Fruit fly (Drosophila melanogaster) ovary, adult (tissue): ENCODE results near the gene arg.
A peak's percentile ranks its signal among the peaks of the same experiment; 100 is the strongest.

Experiments
- CG17801 ChIP-seq: fragments of 200-800 bp; optimal IDR thresholded peaks from 2 replicates; lab custom pipeline; 2019; ENCODE audit warnings: missing biosample characterization, mild to moderate bottlenecking, missing genetic modification characterization, moderate library complexity; ENCODE audit not compliant: partially characterized antibody

Gene arg

DNA sequence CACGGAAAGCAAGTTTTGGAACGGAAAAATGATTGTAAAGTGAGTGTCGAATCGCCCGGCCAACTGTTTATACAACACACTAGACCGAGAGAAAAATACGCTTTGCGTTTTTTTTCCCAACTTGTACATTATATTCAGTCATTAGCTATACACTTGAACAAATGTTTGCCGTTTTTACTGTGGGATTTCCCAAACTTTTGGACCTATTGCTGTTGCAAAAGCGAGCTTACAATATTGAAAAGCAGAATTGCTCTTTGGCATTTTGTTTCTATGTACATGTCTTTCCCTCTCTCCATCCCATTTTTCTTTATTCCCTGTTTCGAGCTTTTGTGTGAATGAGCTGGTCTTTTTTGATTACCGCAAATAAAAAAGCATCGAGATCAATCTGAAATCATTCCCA is 11.8 kb upstream of the arg start:
- no peak for TF ChIP-seq CG17801

DNA sequence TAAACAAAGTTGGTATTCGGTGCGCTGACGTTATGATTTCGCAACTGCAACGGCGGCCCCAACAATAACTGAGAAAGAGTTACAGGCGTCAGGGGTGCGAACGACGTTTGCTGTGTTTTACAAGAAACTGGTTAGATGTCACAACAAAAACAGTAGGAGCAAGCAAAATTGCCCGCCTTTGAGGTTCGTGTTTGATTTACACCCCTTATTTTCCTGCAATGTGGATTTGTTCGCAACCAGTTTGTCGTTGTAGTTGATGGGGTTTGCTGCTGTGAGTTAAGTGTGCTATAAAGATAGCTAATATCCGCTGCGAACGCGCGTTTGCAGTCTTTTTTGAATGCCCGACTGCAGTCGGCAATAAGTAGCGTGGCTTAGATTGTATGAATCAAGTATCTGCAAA is 10.8 kb upstream of the arg start:
- TF ChIP-seq CG17801 = no peak

DNA sequence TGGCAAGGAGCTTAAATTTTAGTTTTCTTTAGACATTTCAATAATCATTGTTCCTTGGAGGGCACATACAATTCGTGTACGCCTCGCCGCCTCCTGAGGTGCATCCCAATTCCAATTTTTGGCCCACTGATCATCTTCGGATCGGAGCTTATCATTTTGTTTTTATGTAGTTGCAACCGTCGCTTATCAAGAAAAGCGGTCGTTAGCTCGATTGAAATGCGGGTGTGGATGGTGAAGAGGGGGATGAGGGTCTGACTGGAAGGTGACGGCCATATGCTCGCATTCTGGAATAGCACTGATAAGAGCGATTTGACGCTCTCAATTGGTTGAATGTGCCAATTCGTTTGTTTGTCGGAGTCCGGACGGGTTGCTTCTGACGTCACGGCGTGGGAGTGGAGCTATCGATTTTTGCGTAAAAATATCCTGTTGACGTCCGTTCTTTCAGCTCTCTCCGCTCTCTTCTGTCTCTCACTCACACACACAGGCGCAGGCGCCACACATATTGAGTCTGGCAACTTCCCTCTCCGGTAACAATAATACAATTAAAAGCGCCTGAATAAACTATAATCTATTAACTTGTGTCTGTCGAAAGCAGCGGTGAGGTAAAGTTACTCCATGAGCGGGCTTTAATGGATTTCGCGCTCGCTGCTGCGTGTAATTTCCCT is 10.2 kb upstream of the arg start:
- no peak for TF ChIP-seq CG17801

DNA sequence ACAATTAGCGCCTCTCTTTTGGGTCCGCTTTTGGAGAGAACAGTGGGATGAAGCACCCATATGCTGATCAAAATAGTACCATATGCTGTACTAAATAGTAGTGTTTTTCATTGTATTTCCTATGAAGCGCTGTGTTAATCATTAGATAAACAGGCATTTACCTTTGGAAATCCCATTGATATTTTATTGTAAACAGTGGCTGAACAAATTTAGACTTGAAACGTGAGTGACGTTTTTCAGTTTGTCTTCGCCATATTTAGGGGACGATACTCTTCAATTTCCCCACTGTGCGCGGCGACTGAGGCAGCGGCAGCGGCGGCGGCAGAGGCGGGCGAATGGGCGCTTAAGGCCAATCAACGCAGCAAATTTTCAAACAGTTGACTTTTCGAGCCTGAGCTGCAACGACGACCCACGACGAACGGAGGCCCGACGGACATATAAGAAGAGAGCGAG is 9.6 kb upstream of the arg start:
- TF ChIP-seq CG17801 = peak; percentile 80

DNA sequence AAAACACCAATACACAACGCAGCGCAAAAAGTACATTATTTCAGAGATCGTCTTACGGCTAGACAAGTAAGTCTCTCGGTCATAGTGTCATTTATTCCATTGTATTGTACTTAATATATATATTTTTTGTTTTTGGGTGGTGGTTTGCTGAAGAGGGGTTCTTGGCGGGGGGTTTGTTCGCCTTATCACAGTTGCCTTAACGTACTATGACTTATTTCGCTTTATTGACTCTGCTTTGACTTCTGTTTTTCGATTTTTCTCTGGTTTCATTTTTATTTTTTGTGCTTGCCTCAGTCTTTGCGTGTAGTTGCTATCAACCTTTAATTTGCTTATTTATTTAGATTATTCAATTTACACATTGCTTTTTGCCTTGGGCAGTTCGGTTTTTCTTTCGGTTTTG is 1.3 kb downstream of the arg start:
- peak; percentile 61 for TF ChIP-seq CG17801

DNA sequence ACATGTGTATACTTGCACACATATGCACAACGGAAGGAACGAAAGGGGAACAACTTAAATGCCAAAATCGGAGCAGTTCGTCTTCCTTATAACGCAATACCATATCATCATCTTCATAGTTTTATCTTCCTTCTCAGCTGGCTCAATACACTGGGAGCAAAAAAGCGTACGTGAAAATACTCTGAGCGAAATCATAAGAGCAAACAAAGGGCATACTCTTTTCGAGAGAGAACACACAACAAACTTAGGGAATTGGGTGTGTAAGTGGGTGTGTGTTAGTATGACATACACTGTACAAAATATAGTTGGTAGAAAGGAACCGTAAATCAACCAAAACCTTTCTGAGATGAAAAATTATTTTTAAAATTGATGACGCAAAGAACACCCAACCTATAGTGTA is 3.3 kb downstream of the arg start:
- no peak for TF ChIP-seq CG17801

DNA sequence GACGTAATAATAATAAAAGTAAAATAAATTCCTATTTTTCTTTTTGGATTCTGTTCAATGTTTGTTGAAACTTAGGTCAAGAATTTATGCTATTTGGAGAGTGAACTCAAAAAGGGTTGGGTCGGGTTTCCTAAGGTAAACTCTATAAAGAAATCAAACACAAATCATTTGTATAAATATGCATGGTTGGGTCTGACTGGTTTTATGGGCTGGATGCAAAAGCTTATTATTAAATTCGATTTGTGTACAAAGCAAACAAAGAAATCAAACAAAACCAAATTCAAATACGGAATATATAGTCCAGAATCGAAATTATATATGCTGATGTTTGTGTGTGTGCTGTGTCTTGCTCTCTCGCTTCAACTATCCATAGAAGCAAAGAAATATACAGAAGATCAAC is 6.4 kb downstream of the arg start:
- TF ChIP-seq CG17801 = no peak

DNA sequence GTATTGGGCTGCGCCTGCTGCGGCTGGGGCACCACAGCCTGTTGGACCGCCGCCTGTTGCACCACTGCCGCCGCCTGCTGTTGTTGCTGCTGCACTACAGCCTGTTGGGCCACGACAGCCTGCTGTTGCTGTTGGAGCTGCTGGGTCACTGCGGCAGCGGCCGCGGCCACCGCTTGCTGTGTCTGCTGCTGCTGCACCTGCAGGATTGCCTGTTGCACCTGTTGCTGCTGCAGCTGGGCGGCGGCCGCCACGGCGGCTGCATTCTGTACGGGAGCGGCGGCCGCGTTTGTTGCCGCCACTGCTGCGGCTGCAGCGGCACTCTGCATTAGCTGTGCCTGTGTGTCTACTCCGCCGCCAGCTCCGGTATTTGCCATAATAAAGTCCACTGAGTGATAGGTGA is 9.6 kb downstream of the arg start:
- TF ChIP-seq CG17801 = no peak

DNA sequence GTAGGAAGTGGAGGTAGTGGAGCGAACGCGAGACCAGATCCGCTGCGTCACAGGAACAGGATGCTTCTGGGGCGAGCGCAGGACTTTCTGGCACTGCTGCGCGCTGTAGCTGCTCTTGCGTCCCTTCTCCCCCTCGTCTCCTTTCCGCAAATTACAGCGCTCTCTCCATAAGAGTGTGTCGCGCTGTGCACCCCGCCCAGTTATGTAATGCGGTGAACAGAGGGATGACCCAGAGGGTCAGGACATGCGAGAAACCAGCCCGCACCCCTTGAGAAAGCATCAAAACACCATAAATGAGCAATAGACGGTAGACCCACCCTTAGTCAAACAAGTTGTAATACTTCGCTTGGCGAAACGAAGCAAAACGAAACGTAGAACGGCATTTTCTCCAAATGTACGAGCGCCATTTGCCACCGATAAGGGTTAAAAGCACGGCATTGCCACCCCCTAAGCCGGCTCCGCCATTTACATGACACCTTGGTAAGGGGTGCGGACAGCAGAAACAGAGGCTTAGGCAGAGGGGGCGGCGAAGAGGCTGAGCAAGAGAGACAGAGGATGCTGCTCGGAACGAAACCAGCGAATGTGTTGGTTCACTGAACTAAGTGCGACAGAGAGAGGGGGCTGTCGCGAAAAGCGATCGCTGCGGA is 11.1 kb downstream of the arg start:
- no peak for TF ChIP-seq CG17801

DNA sequence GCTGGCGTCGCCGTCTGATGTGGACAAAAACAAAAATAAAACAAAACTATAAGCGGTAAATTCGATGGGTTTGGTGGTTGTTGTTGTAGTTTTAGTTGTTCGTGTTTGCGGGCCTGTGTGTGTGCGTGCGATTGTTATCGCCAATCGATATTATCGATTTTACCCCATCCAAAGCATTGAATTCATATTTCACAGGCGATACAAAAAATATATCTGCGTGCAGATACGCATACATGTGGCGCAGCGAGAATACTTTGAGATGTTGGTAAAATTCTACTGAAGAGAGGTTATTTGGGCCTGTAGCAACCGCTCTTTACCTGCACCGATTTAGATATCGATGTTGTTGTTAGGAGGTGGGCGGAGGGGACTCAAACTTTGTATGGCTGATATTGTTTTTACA is 12.4 kb downstream of the arg start:
- TF ChIP-seq CG17801 = no peak

DNA sequence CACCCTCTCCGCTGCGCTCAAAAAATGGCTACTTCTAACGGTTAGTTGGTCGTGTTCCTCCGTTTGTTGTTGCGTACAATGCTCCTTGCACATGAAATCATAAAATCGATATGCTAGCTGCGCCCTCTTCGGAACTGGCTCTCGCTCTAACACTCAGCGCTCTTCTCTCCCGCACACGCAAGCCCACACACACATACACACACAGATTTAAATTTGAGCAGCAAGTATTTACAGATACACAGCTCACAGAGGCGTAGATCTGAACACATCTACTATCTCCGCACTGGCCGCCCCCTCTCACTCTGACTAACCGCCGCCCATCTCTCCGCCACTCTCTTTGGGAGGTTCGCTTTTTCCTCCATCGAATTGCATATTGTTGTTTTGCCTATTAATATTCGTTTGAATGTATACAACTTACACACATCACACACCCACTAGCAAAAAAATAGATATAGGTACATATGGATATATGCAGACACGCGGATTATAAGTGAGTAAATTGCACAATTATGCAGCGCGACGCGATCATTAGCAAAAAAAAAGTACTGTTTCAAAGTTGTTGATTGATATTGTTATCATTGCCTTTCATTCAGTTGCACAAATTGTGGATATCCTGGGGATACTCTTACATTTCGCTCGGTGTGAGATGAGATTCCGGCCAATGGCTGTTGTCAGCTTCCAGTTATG is 13.3 kb downstream of the arg start:
- peak; percentile 81 for TF ChIP-seq CG17801

DNA sequence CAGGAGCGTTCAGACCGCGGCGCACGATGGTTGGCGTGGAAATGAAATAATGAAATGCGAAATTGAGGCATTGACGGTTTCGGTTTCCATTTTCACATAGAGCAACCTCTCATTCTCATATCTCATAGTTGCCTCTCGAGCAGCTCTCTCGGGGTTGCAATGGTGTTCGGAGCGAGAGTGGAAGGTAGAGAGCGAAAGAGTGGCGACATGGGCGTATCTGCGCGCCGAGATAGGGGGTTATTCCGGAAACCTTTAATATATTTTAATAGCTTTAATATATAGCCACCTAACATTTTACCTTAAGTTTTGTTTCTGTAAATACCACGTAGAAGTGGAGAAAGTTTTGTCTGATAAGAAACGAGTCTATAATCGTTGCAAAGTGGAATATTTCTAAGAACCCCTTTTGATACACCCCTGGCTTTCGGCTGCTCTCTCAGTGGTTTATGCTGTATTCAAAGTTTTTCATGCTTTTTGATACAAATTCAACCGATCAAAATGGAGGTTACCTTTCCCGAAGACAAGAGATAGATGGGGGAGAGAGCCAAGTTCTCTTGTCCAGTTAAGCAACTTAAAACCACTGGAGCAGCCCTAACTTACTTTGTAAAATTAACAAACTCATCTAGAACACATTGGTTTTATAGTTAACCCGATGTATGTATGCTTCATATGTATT is 14.1 kb downstream of the arg start, which contains the start of gene elav:
TSS of gene elav (minus strand) at position 48 of the 673 bp plus-strand sequence.
- peak; percentile 99 for TF ChIP-seq CG17801

DNA sequence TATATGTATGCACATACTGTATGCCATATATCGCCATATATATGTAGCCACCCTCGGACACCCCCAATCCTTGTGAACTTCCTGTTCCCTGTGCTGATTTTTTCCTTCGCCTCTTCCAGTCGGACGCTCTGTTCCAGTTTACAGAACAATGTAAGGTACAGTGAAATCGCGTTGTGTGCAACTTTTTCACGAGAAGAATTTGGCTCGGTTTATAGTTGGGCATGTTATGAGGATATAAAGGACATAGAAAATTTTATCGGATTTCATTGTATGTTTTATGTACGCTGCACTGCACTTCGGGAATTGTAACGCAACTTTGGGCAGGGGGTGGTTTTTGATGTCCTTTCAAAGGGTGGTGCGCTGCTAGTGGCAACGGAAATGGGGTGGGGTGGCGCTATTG is 15.1 kb downstream of the arg start:
- no peak for TF ChIP-seq CG17801

DNA sequence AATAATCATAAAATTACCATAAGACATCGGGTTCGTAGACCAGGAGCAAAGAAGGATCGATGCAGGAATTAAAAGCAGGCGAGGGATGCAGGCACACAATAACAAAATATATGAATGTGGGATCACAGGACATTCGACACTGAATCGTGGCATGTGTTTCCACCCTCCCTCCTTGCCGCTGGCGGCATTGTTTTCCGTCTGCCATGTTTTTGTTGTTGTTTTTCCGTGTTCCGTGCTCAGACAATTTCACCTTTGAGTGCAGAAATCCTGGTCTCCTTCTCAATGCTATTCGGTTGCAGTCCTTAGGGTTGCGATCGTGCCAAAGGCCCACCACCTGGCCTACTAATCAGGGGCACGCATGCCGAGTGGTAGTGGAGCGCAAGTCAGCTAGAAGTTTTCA is 16.4 kb downstream of the arg start:
- TF ChIP-seq CG17801 = no peak

DNA sequence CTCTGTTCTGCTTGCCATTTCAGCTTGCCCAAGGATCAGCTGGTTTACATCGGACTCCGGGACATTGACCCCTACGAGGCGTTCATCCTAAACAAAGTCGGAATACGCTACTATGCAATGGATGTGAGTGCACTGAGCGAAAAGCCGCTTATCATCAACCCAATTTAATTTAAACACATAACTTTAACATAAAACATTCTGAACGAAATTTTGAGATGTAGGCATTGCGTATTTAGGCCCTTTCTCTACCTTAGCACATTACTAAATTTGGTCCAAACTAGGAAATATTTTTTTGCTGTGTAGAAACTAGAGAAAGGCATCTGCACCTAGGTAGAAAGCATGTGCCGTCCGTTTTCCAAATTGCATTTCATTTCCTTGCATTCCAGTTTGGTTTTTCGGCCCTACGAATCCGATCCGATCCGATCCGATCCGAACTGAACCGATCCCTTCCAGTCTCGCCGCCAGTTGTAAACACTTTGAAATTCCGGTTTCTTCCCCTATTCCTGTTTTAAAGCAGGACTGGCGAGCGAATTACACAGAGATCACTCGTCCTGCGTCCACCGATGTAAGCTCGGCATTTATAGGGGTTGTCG is 17.3 kb downstream of the arg start:
- no peak for TF ChIP-seq CG17801

DNA sequence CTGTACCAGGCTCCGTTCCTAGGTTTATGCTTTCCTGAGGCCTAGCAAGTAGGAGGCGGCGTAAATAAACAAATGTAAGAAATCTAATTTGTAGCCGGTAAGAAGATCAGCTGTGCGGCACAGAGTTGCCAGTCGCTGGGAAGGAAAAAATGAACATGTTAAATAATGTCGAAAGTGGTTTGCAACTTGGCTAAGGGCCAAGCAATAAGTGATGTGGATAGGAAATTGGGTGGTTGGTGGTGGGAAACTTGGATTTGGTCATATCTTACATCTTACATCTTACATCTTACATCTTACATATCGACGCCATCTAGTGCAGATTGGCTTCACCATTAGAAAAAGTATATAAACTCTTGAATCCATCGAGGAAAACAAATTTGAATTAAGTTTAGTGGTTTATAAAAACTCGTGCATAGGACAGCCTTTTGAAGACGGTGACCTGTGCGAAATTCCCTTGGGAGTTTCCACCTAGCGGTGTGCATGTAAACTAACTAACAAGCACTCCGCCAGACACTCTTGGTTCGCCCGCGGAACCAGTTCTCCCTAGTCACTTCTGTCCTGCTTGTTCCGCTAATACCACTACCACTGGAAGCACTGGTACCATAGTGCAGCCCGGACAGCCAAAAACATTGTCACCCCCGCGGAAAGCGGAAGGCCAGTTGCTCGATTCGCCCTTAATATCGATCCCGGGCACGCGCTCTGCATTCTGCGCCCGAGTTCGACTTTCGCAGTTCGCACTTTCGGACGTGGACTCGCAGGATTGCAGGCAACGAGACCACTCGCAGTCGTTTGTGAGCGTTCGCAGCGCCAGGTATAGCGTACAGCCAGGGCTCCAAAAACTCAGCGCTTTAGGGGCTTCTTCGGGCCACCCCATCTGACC is 20.7 kb downstream of the arg start, which contains the start of the genes CG4293 and Appl:
TSS of gene CG4293 (minus strand) at position 568 of the 880 bp plus-strand sequence.
TSS of gene Appl (plus strand) at position 778 of the 880 bp plus-strand sequence.
- no peak for TF ChIP-seq CG17801
